Fruit fly (Drosophila melanogaster) whole organism, prepupa: ENCODE measurements around the gene teq.

Source experiments
- Blimp-1 ChIP-seq: fragments of 200-800 bp; sonication (Bioruptor generic); optimal IDR thresholded peaks from 3 replicates; lab custom pipeline; 2017; ENCODE audit warnings: missing biosample characterization, missing genetic modification characterization, mild to moderate bottlenecking, moderate library complexity, missing genetic modification reagents
- CG10631 ChIP-seq: fragments of 200-800 bp; sonication (Bioruptor generic); optimal IDR thresholded peaks from 2 replicates; lab custom pipeline; 2016; ENCODE audit warnings: missing biosample characterization, missing genetic modification characterization
- CG10669 ChIP-seq: fragments of 200-800 bp; sonication (Bioruptor generic); optimal IDR thresholded peaks from 3 replicates; lab custom pipeline; 2018; ENCODE audit warnings: missing biosample characterization, mild to moderate bottlenecking, missing genetic modification characterization, moderate library complexity
- CG11294 ChIP-seq: fragments of 200-800 bp; sonication (Bioruptor generic); IDR thresholded peaks from 2 replicates; pipeline ENCODE4 v1.3.6; 2022; ENCODE audit warnings: missing biosample characterization, missing genetic modification characterization
- CG11902 ChIP-seq: fragments of 200-800 bp; sonication (Bioruptor generic); optimal IDR thresholded peaks from 3 replicates; lab custom pipeline; 2016; ENCODE audit warnings: missing biosample characterization, missing genetic modification characterization
- CG15336 ChIP-seq: fragments of 200-800 bp; sonication (Bioruptor generic); IDR thresholded peaks from 2 replicates; pipeline ENCODE4 v1.3.6; 2022; ENCODE audit warnings: missing biosample characterization, missing genetic modification characterization
- CG1621 ChIP-seq: fragments of 200-800 bp; sonication (Bioruptor generic); optimal IDR thresholded peaks from 3 replicates; lab custom pipeline; 2018; ENCODE audit warnings: missing biosample characterization, mild to moderate bottlenecking, missing genetic modification characterization
- CG16779 ChIP-seq: fragments of 200-800 bp; sonication (Bioruptor generic); optimal IDR thresholded peaks from 3 replicates; lab custom pipeline; 2017; ENCODE audit warnings: missing biosample characterization, mild to moderate bottlenecking, missing genetic modification characterization
- CG31627 ChIP-seq: fragments of 200-800 bp; sonication (Bioruptor generic); optimal IDR thresholded peaks from 3 replicates; lab custom pipeline; 2016; ENCODE audit warnings: missing biosample characterization, missing genetic modification characterization
- CG34406 ChIP-seq: fragments of 200-800 bp; sonication (Bioruptor generic); optimal IDR thresholded peaks from 3 replicates; lab custom pipeline; 2016; ENCODE audit warnings: missing biosample characterization, missing genetic modification characterization
- CG6276 ChIP-seq: fragments of 200-800 bp; sonication (Bioruptor generic); optimal IDR thresholded peaks from 2 replicates; lab custom pipeline; 2017; ENCODE audit warnings: missing biosample characterization, mild to moderate bottlenecking, missing genetic modification characterization
- CG6808 ChIP-seq: fragments of 200-800 bp; sonication (Bioruptor generic); optimal IDR thresholded peaks from 3 replicates; lab custom pipeline; 2017; ENCODE audit warnings: missing biosample characterization, missing genetic modification characterization, mild to moderate bottlenecking, moderate library complexity, missing genetic modification reagents
- CG7368 ChIP-seq: fragments of 200-800 bp; sonication (Bioruptor generic); optimal IDR thresholded peaks from 3 replicates; lab custom pipeline; 2016; ENCODE audit warnings: missing biosample characterization, missing genetic modification characterization
- CG8119 ChIP-seq: fragments of 200-800 bp; sonication (Bioruptor generic); IDR thresholded peaks from 3 replicates; pipeline ENCODE4 v1.3.6; 2022; ENCODE audit warnings: missing biosample characterization, missing genetic modification characterization
- CG8319 ChIP-seq: fragments of 200-800 bp; sonication (Bioruptor generic); optimal IDR thresholded peaks from 3 replicates; lab custom pipeline; 2016; ENCODE audit warnings: missing biosample characterization, missing genetic modification characterization
- CG8632 ChIP-seq: fragments of 200-800 bp; sonication (Bioruptor generic); optimal IDR thresholded peaks from 3 replicates; lab custom pipeline; 2016; ENCODE audit warnings: missing biosample characterization, missing genetic modification characterization
- CG9139 ChIP-seq: fragments of 200-800 bp; sonication (Bioruptor generic); optimal IDR thresholded peaks from 3 replicates; lab custom pipeline; 2017; ENCODE audit warnings: missing biosample characterization, mild to moderate bottlenecking, missing genetic modification characterization
- Eip93F ChIP-seq: fragments of 200-800 bp; sonication (Bioruptor generic); optimal IDR thresholded peaks from 2 replicates; lab custom pipeline; 2016; ENCODE audit warnings: missing biosample characterization, mild to moderate bottlenecking, missing genetic modification characterization
- Ets21C ChIP-seq: fragments of 200-800 bp; sonication (Bioruptor generic); optimal IDR thresholded peaks from 3 replicates; lab custom pipeline; 2016; ENCODE audit warnings: missing biosample characterization, missing genetic modification characterization
- Ets96B ChIP-seq: fragments of 200-800 bp; optimal IDR thresholded peaks from 2 replicates; lab custom pipeline; 2019; ENCODE audit warnings: missing biosample characterization, mild to moderate bottlenecking, missing genetic modification characterization, moderate library complexity
- Gug ChIP-seq: fragments of 200-800 bp; sonication (Bioruptor generic); IDR thresholded peaks from 2 replicates; pipeline ENCODE4 v1.3.6; 2022; ENCODE audit warnings: missing biosample characterization, missing genetic modification characterization
- Hr38 ChIP-seq: sonication (Bioruptor generic); optimal IDR thresholded peaks from 2 replicates; lab custom pipeline; 2016; ENCODE audit warnings: missing biosample characterization, missing genetic modification characterization
- Hr39 ChIP-seq: fragments of 200-800 bp; sonication (Bioruptor generic); optimal IDR thresholded peaks from 2 replicates; lab custom pipeline; 2016; ENCODE audit warnings: missing biosample characterization, missing genetic modification characterization
- Hr4 ChIP-seq: fragments of 200-800 bp; sonication (Bioruptor generic); optimal IDR thresholded peaks from 3 replicates; lab custom pipeline; 2016; ENCODE audit warnings: missing biosample characterization, missing genetic modification characterization
- Met ChIP-seq: fragments of 200-800 bp; sonication (Bioruptor generic); optimal IDR thresholded peaks from 3 replicates; lab custom pipeline; 2016; ENCODE audit warnings: missing biosample characterization, missing genetic modification characterization
- OdsH ChIP-seq: fragments of 200-800 bp; sonication (Bioruptor generic); optimal IDR thresholded peaks from 3 replicates; lab custom pipeline; 2016; ENCODE audit warnings: missing biosample characterization, missing genetic modification characterization
- Smox ChIP-seq: fragments of 200-800 bp; sonication (Bioruptor generic); optimal IDR thresholded peaks from 3 replicates; lab custom pipeline; 2016; ENCODE audit warnings: missing biosample characterization, missing genetic modification characterization
- Sox102F ChIP-seq: fragments of 200-800 bp; sonication (Bioruptor generic); optimal IDR thresholded peaks from 2 replicates; lab custom pipeline; 2016; ENCODE audit warnings: missing biosample characterization, mild to moderate bottlenecking, missing genetic modification characterization
- Sox14 ChIP-seq: fragments of 200-800 bp; sonication (Bioruptor generic); optimal IDR thresholded peaks from 3 replicates; lab custom pipeline; 2016; ENCODE audit warnings: missing biosample characterization, missing genetic modification characterization
- Sox15 ChIP-seq: fragments of 200-800 bp; sonication (Bioruptor generic); optimal IDR thresholded peaks from 3 replicates; lab custom pipeline; 2016; ENCODE audit warnings: missing biosample characterization, missing genetic modification characterization
- achi ChIP-seq: fragments of 200-800 bp; sonication (Bioruptor generic); optimal IDR thresholded peaks from 3 replicates; lab custom pipeline; 2016; ENCODE audit warnings: missing biosample characterization, missing genetic modification characterization
- acj6 ChIP-seq: fragments of 200-800 bp; sonication (Bioruptor generic); optimal IDR thresholded peaks from 3 replicates; lab custom pipeline; 2016; ENCODE audit warnings: missing biosample characterization, missing genetic modification characterization
- cyc ChIP-seq: fragments of 200-800 bp; sonication (Bioruptor generic); optimal IDR thresholded peaks from 3 replicates; lab custom pipeline; 2016; ENCODE audit warnings: missing biosample characterization, missing genetic modification characterization
- dac ChIP-seq: fragments of 200-800 bp; sonication (Bioruptor generic); optimal IDR thresholded peaks from 2 replicates; lab custom pipeline; 2017; ENCODE audit warnings: missing biosample characterization, mild to moderate bottlenecking, missing genetic modification characterization
- dsx ChIP-seq: fragments of 200-800 bp; optimal IDR thresholded peaks from 3 replicates; lab custom pipeline; 2019; ENCODE audit warnings: missing biosample characterization, mild to moderate bottlenecking, missing genetic modification characterization, moderate library complexity; ENCODE audit not compliant: poor library complexity, severe bottlenecking
- eg ChIP-seq: fragments of 200-800 bp; sonication (Bioruptor generic); IDR thresholded peaks from 3 replicates; pipeline ENCODE4 v1.3.6; 2022; ENCODE audit warnings: missing biosample characterization, missing genetic modification characterization
- esn ChIP-seq: fragments of 200-800 bp; sonication (Bioruptor generic); optimal IDR thresholded peaks from 2 replicates; lab custom pipeline; 2016; ENCODE audit warnings: missing biosample characterization, mild to moderate bottlenecking, missing genetic modification characterization, moderate library complexity
- fd59A ChIP-seq: fragments of 200-800 bp; sonication (Bioruptor generic); optimal IDR thresholded peaks from 2 replicates; lab custom pipeline; 2017; ENCODE audit warnings: missing biosample characterization, mild to moderate bottlenecking, missing genetic modification characterization, missing genetic modification reagents
- fd85E ChIP-seq: fragments of 200-800 bp; sonication (Bioruptor generic); optimal IDR thresholded peaks from 3 replicates; lab custom pipeline; 2016; ENCODE audit warnings: missing biosample characterization, missing genetic modification characterization
- fkh ChIP-seq: fragments of 200-800 bp; sonication (Bioruptor generic); optimal IDR thresholded peaks from 3 replicates; lab custom pipeline; 2017; ENCODE audit warnings: missing biosample characterization, mild to moderate bottlenecking, missing genetic modification characterization, moderate library complexity
- lz ChIP-seq: fragments of 200-800 bp; sonication (Bioruptor generic); optimal IDR thresholded peaks from 3 replicates; lab custom pipeline; 2016; ENCODE audit warnings: missing biosample characterization, missing genetic modification characterization
- salr ChIP-seq, 2 experiments: fragments of 200-800 bp; sonication (Bioruptor generic); optimal IDR thresholded peaks; 3 replicates each; lab custom pipeline; 2016 to 2018; ENCODE audit warnings: missing biosample characterization in 2 of 2, missing genetic modification characterization in 2 of 2, mild to moderate bottlenecking in 1 of 2
- spab ChIP-seq: fragments of 200-800 bp; sonication (Bioruptor generic); optimal IDR thresholded peaks from 2 replicates; lab custom pipeline; 2017; ENCODE audit warnings: missing biosample characterization, mild to moderate bottlenecking, missing genetic modification characterization, missing genetic modification reagents
- ss ChIP-seq, 2 experiments: fragments of 200-800 bp; sonication (Bioruptor generic); optimal IDR thresholded peaks; 2 replicates in 1 of 2; 3 replicates in 1 of 2; lab custom pipeline; 2017 to 2018; ENCODE audit warnings: mild to moderate bottlenecking in 2 of 2, missing biosample characterization in 2 of 2, missing genetic modification characterization in 2 of 2, moderate library complexity in 1 of 2
- svp ChIP-seq: fragments of 200-800 bp; sonication (Bioruptor generic); peaks from one replicate; lab custom pipeline; 2016; ENCODE audit warnings: missing biosample characterization, missing genetic modification characterization
- topi ChIP-seq: fragments of 200-800 bp; sonication (Bioruptor generic); optimal IDR thresholded peaks from 3 replicates; lab custom pipeline; 2016; ENCODE audit warnings: missing biosample characterization, missing genetic modification characterization
- vri ChIP-seq: fragments of 200-800 bp; sonication (Bioruptor generic); optimal IDR thresholded peaks from 3 replicates; lab custom pipeline; 2016; ENCODE audit warnings: missing biosample characterization, mild to moderate bottlenecking, missing genetic modification characterization

The teq gene

dm6 chr3L:9033537-9033936, 40.9 kb upstream of the teq start (continued):
- TF ChIP-seq CG16779 (no peak), Hr38 (GFP tag; lab: Kevin White, UChicago) (no peak), fd59A (GFP tag; lab: Kevin White, UChicago) (peak; percentile 2), CG1621 (tag; lab: Kevin White, UChicago) (no peak), Smox (peak; percentile 50), Met (GFP tag; lab: Kevin White, UChicago) (peak; percentile 51), CG9139 (no peak), CG34406 (GFP tag; lab: Kevin White, UChicago) (peak; percentile 41), CG10669 (GFP tag; lab: Kevin White, UChicago) (peak; percentile 39), CG31627 (GFP tag; lab: Kevin White, UChicago) (peak; percentile 38)
- TF ChIP-seq, all 60 proteins: peak for 38

dm6 chr3L:9033999-9034626, 40.3 kb upstream of the teq start:
- TF ChIP-seq ss (GFP tag; optimal IDR thresholded peaks at IDR 0.05; lab: Kevin White, UChicago) (peak; percentile 29 to 58), dac (GFP tag; lab: Kevin White, UChicago) (no peak), CG1621 (tag; lab: Kevin White, UChicago) (no peak), spab (GFP tag; lab: Kevin White, UChicago) (peak; percentile 75), Hr39 (GFP tag; lab: Kevin White, UChicago) (peak; percentile 67), Hr4 (GFP tag; lab: Kevin White, UChicago) (no peak), CG34406 (GFP tag; lab: Kevin White, UChicago) (peak; percentile 38), fd59A (GFP tag; lab: Kevin White, UChicago) (no peak), Smox (peak; percentile 65), CG8319 (peak; percentile 66), Blimp-1 (GFP tag; lab: Kevin White, UChicago) (peak; percentile 59), OdsH (GFP tag; lab: Kevin White, UChicago) (peak; percentile 46), CG15336 (peak; percentile 42; the same call in 1 of the 2 replicates), Ets21C (GFP tag; lab: Kevin White, UChicago) (peak; percentile 24), esn (GFP tag; lab: Kevin White, UChicago) (peak; percentile 56), Eip93F (GFP tag; lab: Kevin White, UChicago) (no peak), cyc (GFP tag; lab: Kevin White, UChicago) (peak; percentile 89), dsx (GFP tag; lab: Kevin White, UChicago) (peak; percentile 29), svp (peak; percentile 85), Gug (GFP tag; lab: Robert Waterston, UW) (0 out of 2 replicates have a peak, but pooled peaks have one; percentile 31), Sox14 (GFP tag; lab: Kevin White, UChicago) (peak; percentile 52), lz (GFP tag; lab: Kevin White, UChicago) (peak; percentile 3), achi (GFP tag; lab: Kevin White, UChicago) (peak; percentile 48), acj6 (GFP tag; lab: Kevin White, UChicago) (peak; percentile 22), CG8632 (GFP tag; lab: Kevin White, UChicago) (peak; percentile 36), Ets96B (tag; lab: Kevin White, UChicago) (peak; percentile 71), CG11294 (GFP tag; lab: Robert Waterston, UW) (no peak), CG10631 (GFP tag; lab: Kevin White, UChicago) (no peak), topi (GFP tag; lab: Kevin White, UChicago) (peak; percentile 81), CG11902 (GFP tag; lab: Kevin White, UChicago) (peak; percentile 70), CG10669 (GFP tag; lab: Kevin White, UChicago) (peak; percentile 77), CG16779 (no peak), CG9139 (peak; percentile 52), fkh (GFP tag; lab: Kevin White, UChicago) (no peak), CG6276 (GFP tag; lab: Kevin White, UChicago) (no peak), CG7368 (peak; percentile 73), CG6808 (peak; percentile 78), Sox15 (GFP tag; lab: Kevin White, UChicago) (peak; percentile 8), fd85E (peak; percentile 49), Sox102F (peak; percentile 71), vri (GFP tag; lab: Kevin White, UChicago) (peak; percentile 61), Hr38 (GFP tag; lab: Kevin White, UChicago) (no peak), eg (0 out of 3 replicates have a peak, but pooled peaks have one; percentile 36), salr (GFP tag; optimal IDR thresholded peaks at IDR 0.05; lab: Kevin White, UChicago) (no peak), CG8119 (GFP tag; lab: Robert Waterston, UW) (peak; percentile 40; the same call in 1 of the 3 replicates), CG31627 (GFP tag; lab: Kevin White, UChicago) (peak; percentile 63)
